Worm (Caenorhabditis elegans) whole organism, late embryonic: Measurements from ENCODE around the gene chil-1.

Experiments
- C38D4.7 ChIP-seq: fragments of 200-800 bp; sonication (Bioruptor generic); optimal IDR thresholded peaks from 2 replicates; lab custom pipeline; 2018; ENCODE audit warnings: mild to moderate bottlenecking, missing genetic modification characterization, moderate library complexity, missing compliant biosample characterization
- K02D7.2 ChIP-seq: sonication (generic microtip); optimal IDR thresholded peaks from 2 replicates; lab custom pipeline; 2017; ENCODE audit warnings: mild to moderate bottlenecking, missing genetic modification characterization, missing compliant biosample characterization
- K09A11.1 ChIP-seq: sonication (generic microtip); optimal IDR thresholded peaks from 2 replicates; lab custom pipeline; 2017; ENCODE audit warnings: antibody characterized with exemption, mild to moderate bottlenecking, missing genetic modification characterization, missing compliant biosample characterization; ENCODE audit not compliant: insufficient read depth
- T23F11.4 ChIP-seq: fragments of 200-800 bp; sonication (Bioruptor generic); optimal IDR thresholded peaks from 2 replicates; lab custom pipeline; 2018; ENCODE audit warnings: mild to moderate bottlenecking, missing genetic modification characterization, missing compliant biosample characterization
- ahr-1 ChIP-seq: sonication (generic microtip); optimal IDR thresholded peaks from 2 replicates; lab custom pipeline; 2016; ENCODE audit warnings: missing genetic modification characterization, missing compliant biosample characterization
- ama-1 ChIP-seq: fragments of 150-350 bp; optimal IDR thresholded peaks from 2 replicates; lab custom pipeline; 2014
- ceh-14 ChIP-seq: sonication (generic microtip); optimal IDR thresholded peaks from 2 replicates; lab custom pipeline; 2016; ENCODE audit warnings: missing genotype, missing genetic modification characterization, missing compliant biosample characterization
- ceh-2 ChIP-seq: sonication (generic microtip); optimal IDR thresholded peaks from 2 replicates; lab custom pipeline; 2016; ENCODE audit warnings: missing genotype, missing genetic modification characterization, missing compliant biosample characterization
- ceh-22 ChIP-seq: sonication (generic microtip); optimal IDR thresholded peaks from 2 replicates; lab custom pipeline; 2017; ENCODE audit warnings: missing biosample characterization, missing genetic modification characterization
- ceh-30 ChIP-seq: fragments of 150-350 bp; optimal IDR thresholded peaks from 2 replicates; lab custom pipeline; 2014; ENCODE audit warnings: missing biosample characterization, missing genetic modification characterization
- ceh-31 ChIP-seq: sonication (generic microtip); optimal IDR thresholded peaks from 2 replicates; lab custom pipeline; 2016; ENCODE audit warnings: missing genetic modification characterization, missing compliant biosample characterization
- ceh-45 ChIP-seq: fragments of 200-800 bp; sonication (Bioruptor generic); IDR thresholded peaks from 2 replicates; pipeline ENCODE4 v1.3.6; 2022; ENCODE audit warnings: missing genetic modification reagents, missing genetic modification characterization, missing compliant biosample characterization
- che-1 ChIP-seq: sonication (generic microtip); optimal IDR thresholded peaks from 2 replicates; lab custom pipeline; 2016; ENCODE audit warnings: mild to moderate bottlenecking, missing genetic modification characterization, missing compliant biosample characterization
- dve-1 ChIP-seq: sonication (generic microtip); optimal IDR thresholded peaks from 2 replicates; lab custom pipeline; 2017; ENCODE audit warnings: antibody characterized with exemption, mild to moderate bottlenecking, missing genetic modification characterization, missing compliant biosample characterization
- elt-2 ChIP-seq: sonication (generic microtip); optimal IDR thresholded peaks from 2 replicates; lab custom pipeline; 2016; ENCODE audit warnings: missing genetic modification reagents, missing genetic modification characterization, missing compliant biosample characterization
- fax-1 ChIP-seq: sonication (generic microtip); optimal IDR thresholded peaks from 2 replicates; lab custom pipeline; 2016; ENCODE audit warnings: missing genotype, missing genetic modification characterization, missing compliant biosample characterization
- gmeb-2 ChIP-seq: sonication (generic microtip); optimal IDR thresholded peaks from 2 replicates; lab custom pipeline; 2016; ENCODE audit warnings: missing genetic modification characterization, inconsistent platforms, missing compliant biosample characterization
- hlh-13 ChIP-seq: fragments of 200-800 bp; sonication (Bioruptor generic); optimal IDR thresholded peaks from 2 replicates; lab custom pipeline; 2018; ENCODE audit warnings: mild to moderate bottlenecking, missing genetic modification characterization, missing compliant biosample characterization
- hlh-15 ChIP-seq: sonication (generic microtip); optimal IDR thresholded peaks from 2 replicates; lab custom pipeline; 2016; ENCODE audit warnings: missing genetic modification characterization, missing compliant biosample characterization
- hlh-30 ChIP-seq: sonication (generic microtip); optimal IDR thresholded peaks from 2 replicates; lab custom pipeline; 2017; ENCODE audit warnings: antibody characterized with exemption, missing genetic modification characterization, missing compliant biosample characterization; ENCODE audit not compliant: insufficient read depth
- hlh-6 ChIP-seq: sonication (generic microtip); optimal IDR thresholded peaks from 2 replicates; lab custom pipeline; 2016; ENCODE audit warnings: missing genotype, missing genetic modification characterization, missing compliant biosample characterization
- hlh-8 ChIP-seq: sonication (generic microtip); optimal IDR thresholded peaks from 2 replicates; lab custom pipeline; 2016; ENCODE audit warnings: missing genotype, missing genetic modification characterization, missing compliant biosample characterization
- lim-6 ChIP-seq: sonication (generic microtip); optimal IDR thresholded peaks from 2 replicates; lab custom pipeline; 2016; ENCODE audit warnings: missing genetic modification characterization, missing compliant biosample characterization
- madf-2 ChIP-seq: sonication (generic microtip); optimal IDR thresholded peaks from 2 replicates; lab custom pipeline; 2017; ENCODE audit warnings: missing genetic modification characterization, missing compliant biosample characterization
- nfya-1 ChIP-seq: sonication (generic microtip); optimal IDR thresholded peaks from 2 replicates; lab custom pipeline; 2017; ENCODE audit warnings: missing genetic modification characterization, mild to moderate bottlenecking, missing compliant biosample characterization, antibody characterized with exemption, moderate library complexity
- nhr-11 ChIP-seq: fragments of 150-350 bp; optimal IDR thresholded peaks from 2 replicates; lab custom pipeline; 2014; ENCODE audit warnings: missing biosample characterization, missing genetic modification characterization
- pat-9 ChIP-seq: fragments of 200-800 bp; sonication (Bioruptor generic); optimal IDR thresholded peaks from 2 replicates; lab custom pipeline; 2018; ENCODE audit warnings: mild to moderate bottlenecking, missing genetic modification characterization, moderate library complexity, missing compliant biosample characterization
- pha-4 ChIP-seq: fragments of 150-350 bp; optimal IDR thresholded peaks from 2 replicates; lab custom pipeline; 2018; ENCODE audit warnings: missing biosample characterization, missing genetic modification reagents, missing genetic modification characterization
- sdc-2 ChIP-seq: sonication (generic microtip); optimal IDR thresholded peaks from 2 replicates; lab custom pipeline; 2016; ENCODE audit warnings: missing genotype, missing genetic modification characterization, missing compliant biosample characterization
- sox-4 ChIP-seq: sonication (generic microtip); optimal IDR thresholded peaks from 2 replicates; lab custom pipeline; 2017; ENCODE audit warnings: mild to moderate bottlenecking, missing genetic modification characterization, inconsistent platforms, missing compliant biosample characterization
- syd-9 ChIP-seq: sonication (generic microtip); optimal IDR thresholded peaks from 2 replicates; lab custom pipeline; 2016; ENCODE audit warnings: mild to moderate bottlenecking, missing genetic modification characterization, moderate library complexity, missing compliant biosample characterization
- tbx-7 ChIP-seq: sonication (generic microtip); optimal IDR thresholded peaks from 2 replicates; lab custom pipeline; 2016; ENCODE audit warnings: missing genotype, missing genetic modification characterization, missing compliant biosample characterization
- ttx-3 ChIP-seq: sonication (generic microtip); optimal IDR thresholded peaks from 2 replicates; lab custom pipeline; 2016; ENCODE audit warnings: missing genetic modification reagents, missing genetic modification characterization, missing compliant biosample characterization
- unc-42 ChIP-seq: sonication (generic microtip); optimal IDR thresholded peaks from 2 replicates; lab custom pipeline; 2016; ENCODE audit warnings: missing genotype, missing genetic modification characterization, missing compliant biosample characterization

The chil-1 gene

ce11 chrII:9840313-9840712, 26.0 kb downstream of the chil-1 start, which contains the start of gene ZK938.11:
ZK938.11 (minus strand) TSS chrII:9840413.
- TF ChIP-seq pat-9 (tag; lab: Kevin White, UChicago) (no peak), dve-1 (tag; lab: Kevin White, UChicago) (no peak), ttx-3 (no peak), hlh-6 (tag; lab: Kevin White, UChicago) (no peak), lim-6 (tag; lab: Kevin White, UChicago) (no peak), tbx-7 (tag; lab: Kevin White, UChicago) (no peak), gmeb-2 (tag; lab: Kevin White, UChicago) (no peak), ceh-31 (tag; lab: Kevin White, UChicago) (no peak)
- TF ChIP-seq, all 69 proteins: peak for 0

ce11 chrII:9838260-9838935, 27.9 kb downstream of the chil-1 start, which contains the start of gene arrd-4:
arrd-4 (minus strand) TSS chrII:9838310.
- TF ChIP-seq unc-42 (tag; lab: Kevin White, UChicago) (peak; percentile 91), ceh-30 (tag; lab: Kevin White, UChicago) (no peak), fax-1 (no peak), ahr-1 (no peak), hlh-30 (tag; lab: Kevin White, UChicago) (no peak), nfya-1 (tag; lab: Kevin White, UChicago) (peak; percentile 9), ceh-14 (tag; lab: Kevin White, UChicago) (peak; percentile 40), ceh-2 (tag; lab: Kevin White, UChicago) (no peak), sox-4 (tag; lab: Kevin White, UChicago) (no peak)

- TF ChIP-seq syd-9 (tag; lab: Kevin White, UChicago) (no peak), hlh-15 (no peak), ama-1 (no peak), elt-2 (no peak), nfya-1 (tag; lab: Kevin White, UChicago) (no peak), sdc-2 (tag; lab: Kevin White, UChicago) (no peak), ceh-30 (tag; lab: Kevin White, UChicago) (no peak), sox-4 (tag; lab: Kevin White, UChicago) (no peak)
These were observed 30.3 kb downstream of the chil-1 start for ce11 chrII:9835958-9836357.

- no peak for TF ChIP-seq K02D7.2 (tag; lab: Kevin White, UChicago)
- no peak for TF ChIP-seq pha-4 (tag; lab: Kevin White, UChicago)
- no peak for TF ChIP-seq ceh-31 (tag; lab: Kevin White, UChicago)
- TF ChIP-seq ceh-2 (tag; lab: Kevin White, UChicago): no peak
- no peak for TF ChIP-seq unc-42 (tag; lab: Kevin White, UChicago)
- no peak for TF ChIP-seq ceh-14 (tag; lab: Kevin White, UChicago)
- TF ChIP-seq che-1 (tag; lab: Kevin White, UChicago): no peak
- no peak for TF ChIP-seq elt-2
- TF ChIP-seq ama-1: no peak
- TF ChIP-seq K09A11.1 (tag; lab: Kevin White, UChicago): no peak
- TF ChIP-seq T23F11.4 (GFP tag; lab: Kevin White, UChicago): no peak
- no peak for TF ChIP-seq ceh-22
- no peak for TF ChIP-seq nfya-1 (tag; lab: Kevin White, UChicago)
- no peak for TF ChIP-seq madf-2 (tag; lab: Kevin White, UChicago)
- TF ChIP-seq hlh-13 (GFP tag; lab: Kevin White, UChicago): no peak
- no peak for TF ChIP-seq hlh-8 (tag; lab: Kevin White, UChicago)
- no peak for TF ChIP-seq C38D4.7 (GFP tag; lab: Kevin White, UChicago)
These were observed 31.4 kb downstream of the chil-1 start, which contains the start of gene arrd-5 for ce11 chrII:9834921-9835320. arrd-5 (plus strand) TSS chrII:9835221.

ce11 chrII:9833855-9834254, 32.4 kb downstream of the chil-1 start, which contains the start of gene ZK938.3:
ZK938.3 (minus strand) TSS chrII:9833955.
- TF ChIP-seq ceh-45 (GFP tag; lab: Robert Waterston, UW) (no peak), nhr-11 (tag; lab: Kevin White, UChicago) (peak; percentile 21)
